Worm (Caenorhabditis elegans): Measurements from ENCODE around the gene C15H11.10.

- TF ChIP-seq flt-1 (GFP tag; IDR thresholded peaks at IDR 0.05) (no peak), ama-1 (optimal IDR thresholded peaks at IDR 0.05) (no peak), tbx-11 (GFP tag; IDR thresholded peaks at IDR 0.05) (no peak), ets-7 (tag; optimal IDR thresholded peaks at IDR 0.05) (no peak), ceh-13 (GFP tag; optimal IDR thresholded peaks at IDR 0.05) (no peak), tra-4 (tag; optimal IDR thresholded peaks at IDR 0.05) (no peak), hnd-1 (tag; optimal IDR thresholded peaks at IDR 0.05) (no peak), ceh-36 (tag; optimal IDR thresholded peaks at IDR 0.05) (no peak), scrt-1 (GFP tag; IDR thresholded peaks at IDR 0.05) (no peak), sea-1 (GFP tag; conservative IDR thresholded peaks at IDR 0.05) (no peak), tbx-37 (GFP tag; conservative IDR thresholded peaks at IDR 0.05) (no peak)
Measured at ce11 chrV:14417735-14418134, 25.8 kb downstream of the C15H11.10 start, which contains the start of the genes nxf-2 and set-31.
